Worm (Caenorhabditis elegans) whole organism, young adult: ENCODE measurements around the gene scly-1.

Source experiments
- F49E8.2 ChIP-seq: sonication (generic microtip); optimal IDR thresholded peaks from 3 replicates; lab custom pipeline; 2017; ENCODE audit warnings: missing genetic modification characterization, mild to moderate bottlenecking, missing compliant biosample characterization, antibody characterized with exemption, moderate library complexity; ENCODE audit not compliant: insufficient read depth
- bed-2 ChIP-seq: fragments of 200-800 bp; sonication (Bioruptor generic); IDR thresholded peaks from 2 replicates; pipeline ENCODE4 v1.3.6; 2022; ENCODE audit warnings: missing genetic modification reagents, missing genetic modification characterization, missing compliant biosample characterization
- egl-44 ChIP-seq: fragments of 200-800 bp; sonication (Bioruptor generic); IDR thresholded peaks from 2 replicates; pipeline ENCODE4 v1.3.6; 2022; ENCODE audit warnings: missing genetic modification reagents, missing genetic modification characterization, missing compliant biosample characterization
- him-1 ChIP-seq: sonication (generic microtip); optimal IDR thresholded peaks from 2 replicates; lab custom pipeline; 2016; ENCODE audit warnings: missing genotype, missing genetic modification reagents, missing genetic modification characterization, missing compliant biosample characterization
- nhr-179 ChIP-seq: sonication (generic microtip); optimal IDR thresholded peaks from 2 replicates; lab custom pipeline; 2016; ENCODE audit warnings: mild to moderate bottlenecking, missing genetic modification characterization, missing compliant biosample characterization
- unc-130 ChIP-seq: sonication (generic microtip); optimal IDR thresholded peaks from 2 replicates; lab custom pipeline; 2016; ENCODE audit warnings: missing genetic modification reagents, missing genetic modification characterization, missing compliant biosample characterization
- ztf-18 ChIP-seq: sonication (generic microtip); optimal IDR thresholded peaks from 2 replicates; lab custom pipeline; 2016; ENCODE audit warnings: missing genotype, mild to moderate bottlenecking, missing genetic modification characterization, missing compliant biosample characterization

- no peak for TF ChIP-seq unc-130 (GFP tag; lab: Kevin White, UChicago)
- TF ChIP-seq egl-44 (GFP tag; lab: Robert Waterston, UW), result no peak
- TF ChIP-seq bed-2 (GFP tag; lab: Robert Waterston, UW), result no peak
- TF ChIP-seq ztf-18, result no peak
- no peak for TF ChIP-seq him-1 (tag; lab: Kevin White, UChicago)
- TF ChIP-seq nhr-179 (tag; lab: Kevin White, UChicago), result no peak
- TF ChIP-seq F49E8.2, result no peak
Observed at ce11 chrII:6283074-6283473, 2.2 kb upstream of the scly-1 start, which contains the start of gene F13H8.1.
